Fruit fly (Drosophila melanogaster): ENCODE results near the gene CG15286.
A peak's percentile ranks its signal among the peaks of the same experiment; 100 is the strongest.

Gene CG15286

dm6 chr2L:14361281-14361680, 23.2 kb downstream of the CG15286 start:
- no peak for TF ChIP-seq OdsH (GFP tag; optimal IDR thresholded peaks at IDR 0.05)
- no peak for TF ChIP-seq jim (GFP tag; optimal IDR thresholded peaks at IDR 0.05)
- TF ChIP-seq HLH106 (tag; optimal IDR thresholded peaks at IDR 0.05), result no peak
- TF ChIP-seq Abd-B (GFP tag; optimal IDR thresholded peaks at IDR 0.05), result no peak
- TF ChIP-seq CG32264 (GFP tag; optimal IDR thresholded peaks at IDR 0.05), result no peak
- TF ChIP-seq dmrt93B (GFP tag; optimal IDR thresholded peaks at IDR 0.05), result no peak
- TF ChIP-seq br (GFP tag; optimal IDR thresholded peaks at IDR 0.05), result no peak
- no peak for TF ChIP-seq Vsx2 (GFP tag; optimal IDR thresholded peaks at IDR 0.05; ENCODE audit: partially characterized antibody)
- TF ChIP-seq psq (GFP tag; optimal IDR thresholded peaks at IDR 0.05), result no peak
- TF ChIP-seq N (GFP tag; optimal IDR thresholded peaks at IDR 0.05), result no peak
- TF ChIP-seq dsf (GFP tag; optimal IDR thresholded peaks at IDR 0.05; ENCODE audit: borderline replicate concordance), result no peak
- no peak for TF ChIP-seq Hnf4 (GFP tag; optimal IDR thresholded peaks at IDR 0.05)
- TF ChIP-seq Mio (GFP tag; optimal IDR thresholded peaks at IDR 0.05), result no peak
- no peak for TF ChIP-seq lola (GFP tag; optimal IDR thresholded peaks at IDR 0.05)
- TF ChIP-seq Rel (GFP tag; optimal IDR thresholded peaks at IDR 0.05), result no peak
- no peak for TF ChIP-seq Rel (tag; optimal IDR thresholded peaks at IDR 0.05)
- TF ChIP-seq woc (GFP tag; optimal IDR thresholded peaks at IDR 0.05), result no peak
- TF ChIP-seq foxo (GFP tag; optimal IDR thresholded peaks at IDR 0.05), result no peak
- no peak for TF ChIP-seq brk (GFP tag; optimal IDR thresholded peaks at IDR 0.05)
- no peak for TF ChIP-seq Jra (GFP tag; optimal IDR thresholded peaks at IDR 0.05)

- peak; percentile 54 for TF ChIP-seq rgr (GFP tag; optimal IDR thresholded peaks at IDR 0.05)
- no peak for TF ChIP-seq sage (GFP tag; optimal IDR thresholded peaks at IDR 0.05)
- no peak for TF ChIP-seq jim (GFP tag; optimal IDR thresholded peaks at IDR 0.05)
- TF ChIP-seq Myc (optimal IDR thresholded peaks at IDR 0.05), result no peak
- peak; percentile 28 for TF ChIP-seq woc (GFP tag; optimal IDR thresholded peaks at IDR 0.05)
- TF ChIP-seq Rel (GFP tag; optimal IDR thresholded peaks at IDR 0.05), result no peak
- TF ChIP-seq Rel (tag; optimal IDR thresholded peaks at IDR 0.05), result peak; percentile 4
- TF ChIP-seq N (GFP tag; optimal IDR thresholded peaks at IDR 0.05), result no peak
- TF ChIP-seq OdsH (GFP tag; optimal IDR thresholded peaks at IDR 0.05), result peak; percentile 52
- peak; percentile 50 for TF ChIP-seq fru (GFP tag; optimal IDR thresholded peaks at IDR 0.05)
- no peak for TF ChIP-seq dl (GFP tag; optimal IDR thresholded peaks at IDR 0.05; ENCODE audit: insufficient read depth in 1 of 2, partially characterized antibody in 2 of 2)
- no peak for TF ChIP-seq Jra (GFP tag; optimal IDR thresholded peaks at IDR 0.05)
- peak; percentile 55 for TF ChIP-seq Hnf4 (GFP tag; optimal IDR thresholded peaks at IDR 0.05)
- TF ChIP-seq sv (GFP tag; optimal IDR thresholded peaks at IDR 0.05), result peak; percentile 26
- peak; percentile 53 for TF ChIP-seq psq (GFP tag; optimal IDR thresholded peaks at IDR 0.05)
- peak; percentile 69 for TF ChIP-seq HLH106 (tag; optimal IDR thresholded peaks at IDR 0.05)
- peak; percentile 18 for TF ChIP-seq brk (GFP tag; optimal IDR thresholded peaks at IDR 0.05)
- TF ChIP-seq h (GFP tag; optimal IDR thresholded peaks at IDR 0.05), result peak; percentile 40
- peak; percentile 75 for TF ChIP-seq Sp1 (GFP tag; optimal IDR thresholded peaks at IDR 0.05)
- TF ChIP-seq usp (GFP tag; optimal IDR thresholded peaks at IDR 0.05), result no peak
- no peak for TF ChIP-seq Abd-B (GFP tag; optimal IDR thresholded peaks at IDR 0.05)
- peak; percentile 24 for TF ChIP-seq ey (GFP tag; optimal IDR thresholded peaks at IDR 0.05)
- TF ChIP-seq CG9705 (GFP tag; optimal IDR thresholded peaks at IDR 0.05), result no peak
- TF ChIP-seq foxo (GFP tag; optimal IDR thresholded peaks at IDR 0.05), result peak in 1 of 2 experiments; percentile 68
- TF ChIP-seq Dif (GFP tag; optimal IDR thresholded peaks at IDR 0.05; ENCODE audit: partially characterized antibody), result no peak
These were observed 23.7 kb downstream of the CG15286 start, which contains the start of gene spel1 for dm6 chr2L:14361736-14362180. TSS of gene spel1 (plus strand) at chr2L:14362069.

DNA sequence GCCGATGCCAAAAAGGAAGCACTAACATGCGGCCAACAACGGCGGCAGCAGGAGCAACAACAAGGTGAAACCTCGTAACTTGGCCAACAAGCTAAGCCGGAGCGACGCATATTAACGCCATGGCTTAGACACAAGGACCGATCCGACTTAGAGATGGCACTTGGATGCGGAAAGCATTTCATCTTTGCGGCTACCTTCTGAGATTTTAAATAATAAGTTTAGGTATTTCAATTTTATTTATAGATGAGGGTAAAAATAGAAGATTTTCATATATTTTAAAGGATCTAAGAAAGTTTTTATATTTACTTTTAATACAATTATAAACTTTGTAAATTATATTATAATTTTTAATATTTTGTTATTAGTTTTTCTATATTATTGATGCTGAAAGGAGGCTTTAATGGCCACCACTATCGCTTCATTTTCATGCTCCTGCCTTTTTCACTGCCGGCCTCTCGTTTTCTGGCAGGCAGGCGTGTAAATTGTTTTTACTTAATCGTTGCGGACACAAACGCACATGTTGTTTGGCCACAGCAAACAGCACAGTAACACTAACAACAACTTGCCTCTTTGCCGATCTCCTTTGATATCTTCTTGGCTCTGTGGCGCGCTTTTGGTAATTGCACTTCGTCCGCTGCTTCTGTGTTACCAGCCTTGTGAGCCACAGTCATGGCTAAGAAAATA, 28.7 kb downstream of the CG15286 start:
- TF ChIP-seq foxo (GFP tag; optimal IDR thresholded peaks at IDR 0.05), result peak in 1 of 2 experiments; percentile 40
- peak; percentile 45 for TF ChIP-seq rgr (GFP tag; optimal IDR thresholded peaks at IDR 0.05)
- peak; percentile 53 for TF ChIP-seq Sp1 (GFP tag; optimal IDR thresholded peaks at IDR 0.05)
- no peak for TF ChIP-seq br (GFP tag; optimal IDR thresholded peaks at IDR 0.05)
- peak; percentile 56 for TF ChIP-seq HLH106 (tag; optimal IDR thresholded peaks at IDR 0.05)
- TF ChIP-seq psq (GFP tag; optimal IDR thresholded peaks at IDR 0.05), result peak; percentile 40
- peak; percentile 33 for TF ChIP-seq h (GFP tag; optimal IDR thresholded peaks at IDR 0.05)
- no peak for TF ChIP-seq Mio (GFP tag; optimal IDR thresholded peaks at IDR 0.05)

- TF ChIP-seq usp (GFP tag; optimal IDR thresholded peaks at IDR 0.05) (no peak), woc (GFP tag; optimal IDR thresholded peaks at IDR 0.05) (peak; percentile 28), Vsx2 (GFP tag; optimal IDR thresholded peaks at IDR 0.05; ENCODE audit: partially characterized antibody) (no peak), ey (GFP tag; optimal IDR thresholded peaks at IDR 0.05) (peak; percentile 2), jim (GFP tag; optimal IDR thresholded peaks at IDR 0.05) (no peak), Hr83 (GFP tag; optimal IDR thresholded peaks at IDR 0.05; ENCODE audit: poor library complexity, severe bottlenecking) (no peak), psq (GFP tag; optimal IDR thresholded peaks at IDR 0.05) (no peak), CG9705 (GFP tag; optimal IDR thresholded peaks at IDR 0.05) (no peak), HLH106 (tag; optimal IDR thresholded peaks at IDR 0.05) (peak; percentile 77), fru (GFP tag; optimal IDR thresholded peaks at IDR 0.05) (peak; percentile 30), Hr78 (GFP tag; optimal IDR thresholded peaks at IDR 0.05) (no peak), CG32264 (GFP tag; optimal IDR thresholded peaks at IDR 0.05) (no peak), Myc (optimal IDR thresholded peaks at IDR 0.05) (no peak), foxo (GFP tag; optimal IDR thresholded peaks at IDR 0.05) (peak in 1 of 2 experiments; percentile 62), GATAd (GFP tag; optimal IDR thresholded peaks at IDR 0.05) (no peak), Mio (GFP tag; optimal IDR thresholded peaks at IDR 0.05) (no peak), rgr (GFP tag; optimal IDR thresholded peaks at IDR 0.05) (peak; percentile 35), Hnf4 (GFP tag; optimal IDR thresholded peaks at IDR 0.05) (no peak), Jra (GFP tag; optimal IDR thresholded peaks at IDR 0.05) (no peak), Abd-B (GFP tag; optimal IDR thresholded peaks at IDR 0.05) (no peak), sage (GFP tag; optimal IDR thresholded peaks at IDR 0.05) (no peak), Rel (GFP tag; optimal IDR thresholded peaks at IDR 0.05) (no peak), Rel (tag; optimal IDR thresholded peaks at IDR 0.05) (no peak), tai (GFP tag; optimal IDR thresholded peaks at IDR 0.05) (no peak), Dfd (GFP tag; optimal IDR thresholded peaks at IDR 0.05) (no peak), pan (optimal IDR thresholded peaks at IDR 0.05) (no peak), dmrt93B (GFP tag; optimal IDR thresholded peaks at IDR 0.05) (peak; percentile 63), h (GFP tag; optimal IDR thresholded peaks at IDR 0.05) (peak; percentile 59)
These were observed 29.2 kb downstream of the CG15286 start for dm6 chr2L:14367274-14367669.

All from whole organism, wandering third instar larva.